Worm (Caenorhabditis elegans): ENCODE results near the gene toc-1.

ce11 chrIII:5286205-5286604 is 11.2 kb downstream of the toc-1 start, which contains the start of gene ZC395.11:
- TF ChIP-seq nhr-25 (tag; optimal IDR thresholded peaks at IDR 0.05) (no peak), nhr-76 (tag; optimal IDR thresholded peaks at IDR 0.05) (no peak), nhr-237 (tag; optimal IDR thresholded peaks at IDR 0.05) (no peak), ztf-11 (tag; optimal IDR thresholded peaks at IDR 0.05) (no peak), mdl-1 (tag; optimal IDR thresholded peaks at IDR 0.05) (no peak), sea-2 (GFP tag; optimal IDR thresholded peaks at IDR 0.05) (no peak), unc-62 (GFP tag; optimal IDR thresholded peaks at IDR 0.05) (no peak), ceh-9 (tag; optimal IDR thresholded peaks at IDR 0.05) (no peak), skn-1 (tag; optimal IDR thresholded peaks at IDR 0.05) (no peak), unc-39 (tag; optimal IDR thresholded peaks at IDR 0.05) (no peak), mml-1 (tag; optimal IDR thresholded peaks at IDR 0.05) (no peak)
